Fruit fly (Drosophila melanogaster): ENCODE data around the gene CG32079.

DNA sequence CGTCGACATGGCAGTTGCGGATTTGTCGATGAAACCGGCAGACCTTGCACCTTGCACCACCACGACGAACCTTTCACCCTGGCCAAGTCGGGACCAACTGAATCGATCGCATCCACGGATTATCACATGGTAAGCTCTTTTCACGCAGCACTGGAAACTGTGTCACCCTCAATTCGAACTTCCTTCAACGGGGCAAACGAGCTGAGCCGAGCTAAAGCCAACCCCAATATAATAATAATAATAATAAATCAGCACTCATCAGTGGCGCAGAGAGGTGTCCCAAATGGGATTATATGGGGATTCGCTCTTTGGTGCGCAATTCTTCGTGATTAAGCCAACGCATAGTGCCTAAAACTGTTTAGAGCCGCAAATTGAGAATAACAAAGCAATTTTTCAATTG lies 25.9 kb downstream of the CG32079 start, which contains the start of gene CG43693:
- TF ChIP-seq insv (optimal IDR thresholded peaks at IDR 0.05) (no peak), psq (optimal IDR thresholded peaks at IDR 0.05) (no peak), Sin3A (optimal IDR thresholded peaks at IDR 0.05) (no peak), Myc (optimal IDR thresholded peaks at IDR 0.05) (no peak), h (optimal IDR thresholded peaks at IDR 0.05) (no peak), ttk (optimal IDR thresholded peaks at IDR 0.05) (no peak)
